Worm (Caenorhabditis elegans) whole organism, L1 larva: ENCODE results near the gene ztf-18.

Source experiments
- C04F5.9 ChIP-seq: sonication (generic microtip); optimal IDR thresholded peaks from 2 replicates; lab custom pipeline; 2016; ENCODE audit warnings: missing genetic modification characterization, missing compliant biosample characterization
- C16A3.4 ChIP-seq: fragments of 150-350 bp; optimal IDR thresholded peaks from 2 replicates; lab custom pipeline; 2014; ENCODE audit warnings: missing biosample characterization, missing genetic modification characterization
- alr-1 ChIP-seq: fragments of 200-800 bp; sonication (Bioruptor generic); optimal IDR thresholded peaks from 2 replicates; lab custom pipeline; 2018; ENCODE audit warnings: borderline replicate concordance, mild to moderate bottlenecking, missing genetic modification characterization, missing compliant biosample characterization
- aly-2 ChIP-seq: fragments of 150-350 bp; optimal IDR thresholded peaks from 2 replicates; lab custom pipeline; 2014; ENCODE audit warnings: missing biosample characterization, missing genetic modification characterization
- blmp-1 ChIP-seq: fragments of 150-350 bp; optimal IDR thresholded peaks from 2 replicates; lab custom pipeline; 2014; ENCODE audit warnings: missing biosample characterization, missing genetic modification characterization
- ceh-63 ChIP-seq: fragments of 200-800 bp; sonication (Bioruptor generic); optimal IDR thresholded peaks from 2 replicates; lab custom pipeline; 2018; ENCODE audit warnings: mild to moderate bottlenecking, missing genetic modification characterization, missing compliant biosample characterization
- ceh-8 ChIP-seq: fragments of 200-800 bp; sonication (Bioruptor generic); optimal IDR thresholded peaks from 2 replicates; lab custom pipeline; 2018; ENCODE audit warnings: mild to moderate bottlenecking, missing genetic modification characterization, moderate library complexity, missing compliant biosample characterization
- dpl-1 ChIP-seq, 3 experiments: fragments of 150-350 bp in 2 of 3; sonication (generic microtip) in 1 of 3; optimal IDR thresholded peaks; 2 replicates each; lab custom pipeline; 2014 to 2017; ENCODE audit warnings: missing biosample characterization in 3 of 3, missing genetic modification characterization in 3 of 3, missing genetic modification reagents in 3 of 3
- efl-1 ChIP-seq, 4 experiments: fragments of 150-350 bp; optimal IDR thresholded peaks in 3 of 4; peaks in 1 of 4; 1 replicate in 1 of 4; 2 replicates in 3 of 4; lab custom pipeline; 2014; ENCODE audit warnings: missing biosample characterization in 2 of 4, missing genetic modification characterization in 2 of 4, missing genetic modification reagents in 2 of 4
- egl-13 ChIP-seq: sonication (generic microtip); optimal IDR thresholded peaks from 2 replicates; lab custom pipeline; 2016; ENCODE audit warnings: missing genotype, missing genetic modification reagents, missing genetic modification characterization, missing compliant biosample characterization
- elt-2 ChIP-seq: sonication (generic microtip); optimal IDR thresholded peaks from 2 replicates; lab custom pipeline; 2016; ENCODE audit warnings: missing genetic modification characterization, mild to moderate bottlenecking, inconsistent platforms, missing compliant biosample characterization, missing genetic modification reagents
- ets-5 ChIP-seq: fragments of 200-800 bp; sonication (Bioruptor generic); IDR thresholded peaks from 2 replicates; pipeline ENCODE4 v1.3.6; 2022; ENCODE audit warnings: missing genetic modification characterization, missing compliant biosample characterization
- fkh-10 ChIP-seq: sonication (generic microtip); optimal IDR thresholded peaks from 2 replicates; lab custom pipeline; 2017; ENCODE audit warnings: missing biosample characterization, missing genetic modification reagents, missing genetic modification characterization
- fkh-8 ChIP-seq: sonication (generic microtip); optimal IDR thresholded peaks from 2 replicates; lab custom pipeline; 2016; ENCODE audit warnings: mild to moderate bottlenecking, missing genetic modification characterization, missing compliant biosample characterization
- grh-1 ChIP-seq: fragments of 200-800 bp; sonication (Bioruptor generic); IDR thresholded peaks from 2 replicates; pipeline ENCODE4 v1.3.6; 2022; ENCODE audit warnings: missing genetic modification reagents, missing genetic modification characterization, missing compliant biosample characterization
- hlh-4 ChIP-seq: sonication (generic microtip); optimal IDR thresholded peaks from 2 replicates; lab custom pipeline; 2016; ENCODE audit warnings: mild to moderate bottlenecking, missing genetic modification characterization, missing compliant biosample characterization
- lin-13 ChIP-seq: fragments of 150-350 bp; optimal IDR thresholded peaks from 2 replicates; lab custom pipeline; 2014; ENCODE audit warnings: missing biosample characterization, missing genetic modification reagents, missing genetic modification characterization
- lin-15B ChIP-seq: fragments of 150-350 bp; sonication (generic microtip); optimal IDR thresholded peaks from 3 replicates; lab custom pipeline; 2014; ENCODE audit warnings: missing biosample characterization, missing genetic modification characterization
- lin-35 ChIP-seq, 2 experiments: fragments of 150-350 bp; optimal IDR thresholded peaks; 2 replicates each; lab custom pipeline; 2014; ENCODE audit warnings: missing biosample characterization in 2 of 2, missing genetic modification characterization in 2 of 2, missing genetic modification reagents in 2 of 2
- lin-39 ChIP-seq: fragments of 150-350 bp; optimal IDR thresholded peaks from 2 replicates; lab custom pipeline; 2014; ENCODE audit warnings: missing biosample characterization, missing genetic modification reagents, missing genetic modification characterization
- mdl-1 ChIP-seq, 2 experiments: fragments of 150-350 bp; optimal IDR thresholded peaks; 2 replicates each; lab custom pipeline; 2014 to 2017; ENCODE audit warnings: missing biosample characterization in 2 of 2, missing genetic modification characterization in 2 of 2, inconsistent platforms in 1 of 2
- nhr-19 ChIP-seq: fragments of 200-800 bp; sonication (Bioruptor generic); conservative IDR thresholded peaks from 2 replicates; pipeline ENCODE4 v1.3.6; 2022; ENCODE audit warnings: missing genetic modification characterization, missing compliant biosample characterization
- nhr-28 ChIP-seq: fragments of 150-350 bp; optimal IDR thresholded peaks from 2 replicates; lab custom pipeline; 2014; ENCODE audit warnings: missing biosample characterization, missing genetic modification characterization
- pqm-1 ChIP-seq: sonication (generic microtip); optimal IDR thresholded peaks from 3 replicates; lab custom pipeline; 2017; ENCODE audit warnings: missing biosample characterization, missing genetic modification characterization
- sptf-1 ChIP-seq: fragments of 150-350 bp; optimal IDR thresholded peaks from 2 replicates; lab custom pipeline; 2014; ENCODE audit warnings: missing biosample characterization, missing genetic modification characterization
- swsn-7 ChIP-seq: sonication (generic microtip); optimal IDR thresholded peaks from 2 replicates; lab custom pipeline; 2016; ENCODE audit warnings: missing genetic modification characterization, missing compliant biosample characterization
- tbx-2 ChIP-seq: sonication (generic microtip); optimal IDR thresholded peaks from 2 replicates; lab custom pipeline; 2016; ENCODE audit warnings: missing genetic modification characterization, missing compliant biosample characterization
- unc-130 ChIP-seq: fragments of 150-350 bp; optimal IDR thresholded peaks from 2 replicates; lab custom pipeline; 2017; ENCODE audit warnings: missing biosample characterization, missing genetic modification characterization, inconsistent platforms
- unc-30 ChIP-seq: sonication (generic microtip); optimal IDR thresholded peaks from 2 replicates; lab custom pipeline; 2017; ENCODE audit warnings: missing biosample characterization, missing genetic modification characterization
- unc-86 ChIP-seq: sonication (generic microtip); optimal IDR thresholded peaks from 2 replicates; lab custom pipeline; 2016; ENCODE audit warnings: missing genetic modification characterization, missing compliant biosample characterization
- vab-15 ChIP-seq: sonication (generic microtip); optimal IDR thresholded peaks from 2 replicates; lab custom pipeline; 2017; ENCODE audit warnings: missing genotype, mild to moderate bottlenecking, missing genetic modification characterization, missing compliant biosample characterization
- xbp-1 ChIP-seq: sonication (generic microtip); optimal IDR thresholded peaks from 2 replicates; lab custom pipeline; 2016; ENCODE audit warnings: missing genetic modification characterization, missing compliant biosample characterization
- zip-4 ChIP-seq: fragments of 200-800 bp; sonication (Bioruptor generic); optimal IDR thresholded peaks from 2 replicates; lab custom pipeline; 2018; ENCODE audit warnings: mild to moderate bottlenecking, missing genetic modification characterization, moderate library complexity, missing compliant biosample characterization

ztf-18 gene

ce11 chrIII:895525-895924, at the start of gene ztf-18, which contains the start of gene F23H11.2:
TSS of gene ztf-18 (minus strand) at chrIII:895712.
TSS of gene F23H11.2 (plus strand) at chrIII:895747.
- TF ChIP-seq lin-15B (tag; lab: Kevin White, UChicago) (peak; percentile 1), dpl-1 (GFP tag; optimal IDR thresholded peaks at IDR 0.05; lab: Kevin White, UChicago) (peak in 2 of 3 experiments; percentile 7 to 18), mdl-1 (tag; optimal IDR thresholded peaks at IDR 0.05; lab: Kevin White, UChicago) (no peak), lin-35 (GFP tag; optimal IDR thresholded peaks at IDR 0.05; lab: Kevin White, UChicago) (peak in 1 of 2 experiments; percentile 43), blmp-1 (tag; lab: Kevin White, UChicago) (peak; percentile 37), efl-1 (optimal IDR thresholded peaks at IDR 0.05; lab: Kevin White, UChicago) (no peak), efl-1 (GFP tag; optimal IDR thresholded peaks at IDR 0.05 in 1 of 2; lab: Kevin White, UChicago) (peak; percentile 10 to 71)

ce11 chrIII:944346-944745, 48.8 kb upstream of the ztf-18 start:
- TF ChIP-seq elt-2 (tag; lab: Kevin White, UChicago) = peak; percentile 39

DNA sequence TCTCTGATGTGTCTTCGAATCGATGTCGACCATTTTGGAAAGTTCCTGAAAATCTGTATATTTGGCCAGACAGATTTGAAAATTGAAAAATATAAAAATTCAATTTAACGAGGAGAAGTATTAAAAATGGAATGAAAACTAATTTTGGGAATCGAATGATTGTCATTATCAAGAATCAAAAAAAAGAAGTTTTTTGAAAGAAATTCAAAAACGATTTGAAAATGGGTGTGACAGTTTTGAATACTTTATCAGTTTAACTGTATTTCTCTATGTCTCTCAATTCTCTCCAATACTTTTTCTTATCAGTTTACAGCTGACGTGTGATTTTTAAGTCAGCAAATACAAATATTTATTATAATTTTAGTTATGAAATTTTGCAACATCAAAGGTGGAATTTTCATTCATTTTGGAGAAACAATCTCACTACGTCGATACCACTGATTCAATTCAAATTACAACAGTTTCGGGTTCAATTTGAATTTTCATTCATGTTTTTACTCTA, 48.0 kb upstream of the ztf-18 start, which contains the start of gene fbxa-59:
Gene fbxa-59, minus strand, starts transcription at position 51 of the 502 bp plus-strand sequence.
- peak; percentile 61 for TF ChIP-seq elt-2 (tag; lab: Kevin White, UChicago)
- no peak for TF ChIP-seq efl-1 (optimal IDR thresholded peaks at IDR 0.05; lab: Kevin White, UChicago)
- peak in 1 of 2 experiments; percentile 39 for TF ChIP-seq efl-1 (GFP tag; optimal IDR thresholded peaks at IDR 0.05 in 1 of 2; lab: Kevin White, UChicago)
- TF ChIP-seq nhr-28 = no peak
- no peak for TF ChIP-seq aly-2
- TF ChIP-seq, all 84 proteins: peak for 2

DNA sequence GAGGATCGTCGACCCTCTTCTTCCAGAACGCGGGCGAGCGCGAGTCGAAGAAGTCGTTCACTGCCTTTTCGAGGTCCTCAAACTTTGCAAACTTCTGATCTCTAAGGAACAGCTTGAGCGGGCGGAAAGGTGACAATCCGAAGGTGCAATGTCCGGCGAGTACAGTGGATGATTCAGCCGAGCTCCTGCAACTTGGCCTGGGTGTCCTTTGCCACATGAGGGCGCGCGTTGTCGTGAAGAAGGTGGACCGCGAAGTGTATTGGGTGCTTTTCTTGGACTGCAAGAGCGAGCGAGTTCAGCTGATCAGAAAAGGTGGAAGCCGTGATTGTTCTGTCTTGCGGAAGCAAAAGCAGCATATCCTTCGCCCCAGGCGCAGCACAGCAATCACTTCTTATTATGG, 46.4 kb upstream of the ztf-18 start:
- TF ChIP-seq hlh-4 (tag; lab: Kevin White, UChicago) (no peak), lin-35 (GFP tag; optimal IDR thresholded peaks at IDR 0.05; lab: Kevin White, UChicago) (no peak), ceh-8 (GFP tag; lab: Kevin White, UChicago) (no peak), ceh-63 (GFP tag; lab: Kevin White, UChicago) (no peak), unc-30 (tag; lab: Kevin White, UChicago) (no peak), unc-86 (no peak), lin-39 (tag; lab: Kevin White, UChicago) (no peak), ets-5 (GFP tag; lab: Robert Waterston, UW) (no peak), pqm-1 (tag; lab: Kevin White, UChicago) (no peak), egl-13 (no peak), unc-130 (tag; lab: Kevin White, UChicago) (no peak)

ce11 chrIII:938569-938968, 43.1 kb upstream of the ztf-18 start, which contains the start of gene fbxa-22:
TSS of gene fbxa-22 (plus strand) at chrIII:938869.
- TF ChIP-seq fkh-10 (no peak), lin-13 (GFP tag; lab: Kevin White, UChicago) (no peak), tbx-2 (tag; lab: Kevin White, UChicago) (no peak), sptf-1 (tag; lab: Kevin White, UChicago) (no peak), C04F5.9 (no peak), fkh-8 (tag; lab: Kevin White, UChicago) (no peak), alr-1 (no peak), zip-4 (GFP tag; lab: Kevin White, UChicago) (no peak), swsn-7 (tag; lab: Kevin White, UChicago) (no peak), grh-1 (GFP tag; lab: Robert Waterston, UW) (no peak), vab-15 (tag; lab: Kevin White, UChicago) (no peak), C16A3.4 (no peak), nhr-19 (GFP tag; lab: Robert Waterston, UW) (no peak), aly-2 (no peak), xbp-1 (tag; lab: Kevin White, UChicago) (no peak)
